Worm (Caenorhabditis elegans) whole organism, L4 larva: ENCODE data around the gene dpy-28.

Experiments
- F10B5.3 ChIP-seq: sonication (generic microtip); optimal IDR thresholded peaks from 2 replicates; lab custom pipeline; 2016; ENCODE audit warnings: mild to moderate bottlenecking, missing genetic modification characterization, missing compliant biosample characterization
- F44E2.7 ChIP-seq: fragments of 200-800 bp; sonication (Bioruptor generic); IDR thresholded peaks from 2 replicates; pipeline ENCODE4 v2.1.2; 2022; ENCODE audit warnings: missing genetic modification characterization, missing compliant biosample characterization
- Y5F2A.4 ChIP-seq: fragments of 200-800 bp; sonication (Bioruptor generic); optimal IDR thresholded peaks from 2 replicates; lab custom pipeline; 2018; ENCODE audit warnings: mild to moderate bottlenecking, missing genetic modification characterization, missing compliant biosample characterization
- aha-1 ChIP-seq: fragments of 150-350 bp; peaks from one replicate; lab custom pipeline; 2014; ENCODE audit warnings: missing biosample characterization, missing genetic modification characterization
- arid-1 ChIP-seq: fragments of 200-800 bp; sonication (Bioruptor generic); conservative IDR thresholded peaks from 2 replicates; pipeline ENCODE4 v1.3.6; 2022; ENCODE audit warnings: missing genetic modification reagents, missing genetic modification characterization, missing compliant biosample characterization
- attf-4 ChIP-seq: sonication (generic microtip); optimal IDR thresholded peaks from 3 replicates; lab custom pipeline; 2017; ENCODE audit warnings: missing biosample characterization, missing genetic modification characterization
- ceh-20 ChIP-seq: fragments of 200-800 bp; sonication (Bioruptor generic); IDR thresholded peaks from 2 replicates; pipeline ENCODE4 v1.3.6; 2022; ENCODE audit warnings: missing genetic modification reagents, missing genetic modification characterization, missing compliant biosample characterization
- ceh-28 ChIP-seq: fragments of 150-350 bp; optimal IDR thresholded peaks from 2 replicates; lab custom pipeline; 2014; ENCODE audit warnings: missing biosample characterization, missing genetic modification reagents, missing genetic modification characterization
- ceh-32 ChIP-seq: sonication (generic microtip); optimal IDR thresholded peaks from 2 replicates; lab custom pipeline; 2016; ENCODE audit warnings: mild to moderate bottlenecking, missing genetic modification characterization, missing compliant biosample characterization; ENCODE audit not compliant: poor library complexity
- ceh-44 ChIP-seq: fragments of 200-800 bp; sonication (Bioruptor generic); IDR thresholded peaks from 2 replicates; pipeline ENCODE4 v1.3.6; 2022; ENCODE audit warnings: missing genetic modification reagents, missing genetic modification characterization, missing compliant biosample characterization
- ceh-82 ChIP-seq: sonication (generic microtip); optimal IDR thresholded peaks from 2 replicates; lab custom pipeline; 2017; ENCODE audit warnings: missing biosample characterization, missing genetic modification characterization
- ces-1 ChIP-seq: fragments of 150-350 bp; sonication (generic microtip); optimal IDR thresholded peaks from 4 replicates; lab custom pipeline; 2014; ENCODE audit warnings: missing biosample characterization, missing genetic modification reagents, missing genetic modification characterization
- ctbp-1 ChIP-seq: fragments of 200-800 bp; sonication (Bioruptor generic); IDR thresholded peaks from 2 replicates; pipeline ENCODE4 v1.3.6; 2022; ENCODE audit warnings: missing genetic modification reagents, missing genetic modification characterization, missing compliant biosample characterization
- daf-12 ChIP-seq: fragments of 150-350 bp; optimal IDR thresholded peaks from 2 replicates; lab custom pipeline; 2014; ENCODE audit warnings: missing biosample characterization, missing genetic modification reagents, missing genetic modification characterization
- daf-16 ChIP-seq, 3 experiments: sonication (generic microtip); optimal IDR thresholded peaks; 2 replicates each; lab custom pipeline; 2016 to 2017; ENCODE audit warnings: missing genetic modification characterization in 3 of 3, missing genetic modification reagents in 3 of 3, mild to moderate bottlenecking in 2 of 3, missing compliant biosample characterization in 2 of 3, missing biosample characterization in 1 of 3, moderate library complexity in 1 of 3
- dmd-6 ChIP-seq: fragments of 200-800 bp; sonication (Bioruptor generic); IDR thresholded peaks from 2 replicates; pipeline ENCODE4 v1.3.6; 2022; ENCODE audit warnings: missing genetic modification reagents, missing genetic modification characterization, missing compliant biosample characterization
- duxl-1 ChIP-seq: sonication (generic microtip); optimal IDR thresholded peaks from 2 replicates; lab custom pipeline; 2016; ENCODE audit warnings: mild to moderate bottlenecking, missing genetic modification characterization, moderate library complexity, missing compliant biosample characterization; ENCODE audit not compliant: poor library complexity
- dve-1 ChIP-seq: sonication (generic microtip); optimal IDR thresholded peaks from 2 replicates; lab custom pipeline; 2017; ENCODE audit warnings: antibody characterized with exemption, mild to moderate bottlenecking, missing genetic modification characterization, missing compliant biosample characterization; ENCODE audit not compliant: insufficient read depth
- egl-27 ChIP-seq: sonication (generic microtip); optimal IDR thresholded peaks from 3 replicates; lab custom pipeline; 2017; ENCODE audit warnings: missing biosample characterization, missing genetic modification reagents, missing genetic modification characterization
- egl-43 ChIP-seq: fragments of 200-800 bp; sonication (Bioruptor generic); IDR thresholded peaks from 2 replicates; pipeline ENCODE4 v1.3.6; 2022; ENCODE audit warnings: missing genetic modification reagents, missing genetic modification characterization, missing compliant biosample characterization
- fkh-10 ChIP-seq: fragments of 150-350 bp; optimal IDR thresholded peaks from 2 replicates; lab custom pipeline; 2014; ENCODE audit warnings: missing biosample characterization, missing genetic modification reagents, missing genetic modification characterization
- fos-1 ChIP-seq: fragments of 150-350 bp; optimal IDR thresholded peaks from 2 replicates; lab custom pipeline; 2014; ENCODE audit warnings: missing biosample characterization, missing genetic modification characterization
- hlh-30 ChIP-seq: sonication (generic microtip); optimal IDR thresholded peaks from 2 replicates; lab custom pipeline; 2017; ENCODE audit warnings: antibody characterized with exemption, mild to moderate bottlenecking, missing genetic modification characterization, missing compliant biosample characterization; ENCODE audit not compliant: insufficient read depth
- hmg-1.1 ChIP-seq: fragments of 200-800 bp; sonication (Bioruptor generic); IDR thresholded peaks from 2 replicates; pipeline ENCODE4 v1.3.6; 2022; ENCODE audit warnings: missing genetic modification reagents, missing genetic modification characterization, missing compliant biosample characterization
- lin-1 ChIP-seq: fragments of 200-800 bp; sonication (Bioruptor generic); IDR thresholded peaks from 2 replicates; pipeline ENCODE4 v1.3.6; 2022; ENCODE audit warnings: missing genetic modification reagents, missing genetic modification characterization, missing compliant biosample characterization
- lin-13 ChIP-seq: fragments of 150-350 bp; optimal IDR thresholded peaks from 2 replicates; lab custom pipeline; 2014; ENCODE audit warnings: missing biosample characterization, missing genetic modification reagents, missing genetic modification characterization
- lin-39 ChIP-seq: fragments of 150-350 bp; optimal IDR thresholded peaks from 2 replicates; lab custom pipeline; 2014; ENCODE audit warnings: missing biosample characterization, missing genetic modification reagents, missing genetic modification characterization
- madf-5 ChIP-seq, 2 experiments: fragments of 200-800 bp; sonication (Bioruptor generic); IDR thresholded peaks; 2 replicates each; pipeline ENCODE4 v1.3.6; 2022; ENCODE audit warnings: missing compliant biosample characterization in 2 of 2, missing genetic modification characterization in 2 of 2
- mdl-1 ChIP-seq, 2 experiments: fragments of 150-350 bp in 1 of 2; sonication (generic microtip) in 1 of 2; optimal IDR thresholded peaks; 2 replicates each; lab custom pipeline; 2014 to 2017; ENCODE audit warnings: missing biosample characterization in 2 of 2, missing genetic modification characterization in 2 of 2
- mdt-29 ChIP-seq: fragments of 200-800 bp; sonication (Bioruptor generic); IDR thresholded peaks from 2 replicates; pipeline ENCODE4 v1.3.6; 2022; ENCODE audit warnings: missing genetic modification reagents, missing genetic modification characterization, missing compliant biosample characterization
- mep-1 ChIP-seq: fragments of 150-350 bp; sonication (generic microtip); optimal IDR thresholded peaks from 3 replicates; lab custom pipeline; 2014; ENCODE audit warnings: missing biosample characterization, missing genetic modification characterization
- mxl-2 ChIP-seq: fragments of 200-800 bp; sonication (Bioruptor generic); conservative IDR thresholded peaks from 2 replicates; pipeline ENCODE4 v1.3.6; 2022; ENCODE audit warnings: missing genetic modification reagents, missing genetic modification characterization, missing compliant biosample characterization
- mxl-3 ChIP-seq: fragments of 200-800 bp; sonication (Bioruptor generic); optimal IDR thresholded peaks from 2 replicates; lab custom pipeline; 2018; ENCODE audit warnings: mild to moderate bottlenecking, missing genetic modification characterization, missing compliant biosample characterization
- nhr-10 ChIP-seq: fragments of 150-350 bp; optimal IDR thresholded peaks from 2 replicates; lab custom pipeline; 2014; ENCODE audit warnings: missing biosample characterization, missing genetic modification characterization
- nhr-237 ChIP-seq: sonication (generic microtip); optimal IDR thresholded peaks from 2 replicates; lab custom pipeline; 2017; ENCODE audit warnings: missing biosample characterization, missing genetic modification characterization
- nhr-25 ChIP-seq: sonication (generic microtip); optimal IDR thresholded peaks from 2 replicates; lab custom pipeline; 2017; ENCODE audit warnings: missing genetic modification characterization, mild to moderate bottlenecking, missing compliant biosample characterization, antibody characterized with exemption, moderate library complexity, borderline replicate concordance; ENCODE audit not compliant: insufficient read depth
- nhr-28 ChIP-seq: fragments of 150-350 bp; optimal IDR thresholded peaks from 2 replicates; lab custom pipeline; 2014; ENCODE audit warnings: missing biosample characterization, missing genetic modification characterization
- nhr-41 ChIP-seq: fragments of 200-800 bp; sonication (Bioruptor generic); IDR thresholded peaks from 2 replicates; pipeline ENCODE4 v1.3.6; 2022; ENCODE audit warnings: missing genetic modification reagents, missing genetic modification characterization, missing compliant biosample characterization
- nhr-6 ChIP-seq: fragments of 150-350 bp; optimal IDR thresholded peaks from 2 replicates; lab custom pipeline; 2014; ENCODE audit warnings: missing biosample characterization, missing genetic modification characterization
- php-3 ChIP-seq: fragments of 200-800 bp; sonication (Bioruptor generic); IDR thresholded peaks from 2 replicates; pipeline ENCODE4 v1.3.6; 2022; ENCODE audit warnings: missing genetic modification reagents, missing genetic modification characterization, missing compliant biosample characterization
- pqm-1 ChIP-seq: sonication (generic microtip); optimal IDR thresholded peaks from 2 replicates; lab custom pipeline; 2017; ENCODE audit warnings: missing biosample characterization, missing genetic modification characterization
- sdz-12 ChIP-seq: fragments of 200-800 bp; sonication (Bioruptor generic); optimal IDR thresholded peaks from 2 replicates; lab custom pipeline; 2018; ENCODE audit warnings: mild to moderate bottlenecking, missing genetic modification characterization, missing compliant biosample characterization
- skn-1 ChIP-seq: fragments of 150-350 bp; optimal IDR thresholded peaks from 2 replicates; lab custom pipeline; 2014; ENCODE audit warnings: missing biosample characterization, missing genetic modification characterization
- snpc-1.2 ChIP-seq: fragments of 200-800 bp; sonication (Bioruptor generic); IDR thresholded peaks from 2 replicates; pipeline ENCODE4 v1.3.6; 2022; ENCODE audit warnings: missing genetic modification reagents, missing genetic modification characterization, missing compliant biosample characterization
- snpc-4 ChIP-seq: fragments of 150-350 bp; optimal IDR thresholded peaks from 2 replicates; lab custom pipeline; 2014; ENCODE audit warnings: missing biosample characterization, missing genetic modification characterization
- tra-1 ChIP-seq: fragments of 200-800 bp; sonication (Bioruptor generic); IDR thresholded peaks from 2 replicates; pipeline ENCODE4 v1.3.6; 2022; ENCODE audit warnings: missing genetic modification reagents, missing genetic modification characterization, missing compliant biosample characterization
- unc-39 ChIP-seq: sonication (generic microtip); optimal IDR thresholded peaks from 2 replicates; lab custom pipeline; 2017; ENCODE audit warnings: missing biosample characterization, missing genetic modification characterization
- zfp-2 ChIP-seq: sonication (generic microtip); optimal IDR thresholded peaks from 2 replicates; lab custom pipeline; 2016; ENCODE audit warnings: mild to moderate bottlenecking, missing genetic modification characterization, missing compliant biosample characterization
- zfp-3 ChIP-seq: fragments of 200-800 bp; sonication (Bioruptor generic); conservative IDR thresholded peaks from 2 replicates; pipeline ENCODE4 v1.3.6; 2022; ENCODE audit warnings: missing genetic modification reagents, missing genetic modification characterization, missing compliant biosample characterization
- zip-2 ChIP-seq: fragments of 150-350 bp; optimal IDR thresholded peaks from 2 replicates; lab custom pipeline; 2014; ENCODE audit warnings: missing biosample characterization, missing genetic modification characterization
- ztf-11 ChIP-seq: fragments of 150-350 bp; optimal IDR thresholded peaks from 2 replicates; lab custom pipeline; 2014; ENCODE audit warnings: missing biosample characterization, missing genetic modification characterization

dpy-28 gene

ce11 chrIII:10818364-10818763 lies 55.4 kb downstream of the dpy-28 start (continued):
- TF ChIP-seq arid-1 (GFP tag; lab: Robert Waterston, UW), result peak; percentile 31; the same call in 1 of the 2 replicates
- no peak for TF ChIP-seq ceh-82 (tag; lab: Kevin White, UChicago)
- 0 out of 2 replicates have a peak, but pooled peaks have one; percentile 53 for TF ChIP-seq zfp-3 (GFP tag; lab: Robert Waterston, UW)
- no peak for TF ChIP-seq zip-2 (tag; lab: Kevin White, UChicago)
- TF ChIP-seq aha-1, result peak; percentile 93
- peak; percentile 76 for TF ChIP-seq lin-13 (GFP tag; lab: Kevin White, UChicago)
- TF ChIP-seq pqm-1 (tag; lab: Kevin White, UChicago), result peak; percentile 10
- peak; percentile 59 for TF ChIP-seq mxl-3 (GFP tag; lab: Kevin White, UChicago)
- TF ChIP-seq ctbp-1, result peak; percentile 62; the same call in 1 of the 2 replicates
- no peak for TF ChIP-seq mxl-2 (GFP tag; lab: Robert Waterston, UW)
- TF ChIP-seq Y5F2A.4 (GFP tag; lab: Kevin White, UChicago), result no peak
- peak; percentile 39; the same call in 1 of the 2 replicates for TF ChIP-seq dmd-6 (GFP tag; lab: Robert Waterston, UW)
- no peak for TF ChIP-seq unc-39 (tag; lab: Kevin White, UChicago)
- TF ChIP-seq dve-1 (tag; lab: Kevin White, UChicago), result peak; percentile 77
- TF ChIP-seq hlh-30 (tag; lab: Kevin White, UChicago), result peak; percentile 58
- no peak for TF ChIP-seq nhr-10 (tag; lab: Kevin White, UChicago)
- TF ChIP-seq fkh-10 (GFP tag; lab: Kevin White, UChicago), result no peak
- TF ChIP-seq madf-5 (GFP tag; IDR thresholded peaks at IDR 0.05; lab: Robert Waterston, UW), result no peak
- no peak for TF ChIP-seq snpc-4
- no peak for TF ChIP-seq ztf-11
- no peak for TF ChIP-seq F10B5.3
- TF ChIP-seq daf-16 (GFP tag; optimal IDR thresholded peaks at IDR 0.05; lab: Kevin White, UChicago), result no peak
- peak; percentile 21 for TF ChIP-seq daf-16 (tag; optimal IDR thresholded peaks at IDR 0.05; lab: Kevin White, UChicago)
- TF ChIP-seq nhr-41, result peak; percentile 16; the same call in 1 of the 2 replicates
- TF ChIP-seq skn-1 (tag; lab: Kevin White, UChicago), result no peak
- TF ChIP-seq nhr-25 (tag; lab: Kevin White, UChicago), result peak; percentile 63
- peak; percentile 14 for TF ChIP-seq nhr-237 (tag; lab: Kevin White, UChicago)
- peak; percentile 91 for TF ChIP-seq nhr-28 (tag; lab: Kevin White, UChicago)
- TF ChIP-seq attf-4 (tag; lab: Kevin White, UChicago), result no peak
- no peak for TF ChIP-seq lin-39 (tag; lab: Kevin White, UChicago)
- no peak for TF ChIP-seq fos-1 (tag; lab: Kevin White, UChicago)
- peak; percentile 43; the same call in 1 of the 2 replicates for TF ChIP-seq mdt-29 (GFP tag; lab: Robert Waterston, UW)
- TF ChIP-seq egl-27 (tag; lab: Kevin White, UChicago), result no peak
- 0 out of 2 replicates have a peak, but pooled peaks have one; percentile 37 for TF ChIP-seq tra-1 (GFP tag; lab: Robert Waterston, UW)
- TF ChIP-seq hmg-1.1 (GFP tag; lab: Robert Waterston, UW), result peak; percentile 52
- 0 out of 2 replicates have a peak, but pooled peaks have one; percentile 35 for TF ChIP-seq ceh-20 (GFP tag; lab: Robert Waterston, UW)
- no peak for TF ChIP-seq zfp-2
- no peak for TF ChIP-seq ceh-32 (tag; lab: Kevin White, UChicago)
- TF ChIP-seq lin-1 (GFP tag; lab: Robert Waterston, UW), result no peak
- TF ChIP-seq ceh-28 (tag; lab: Kevin White, UChicago), result no peak
- TF ChIP-seq F44E2.7, result no peak
- TF ChIP-seq duxl-1 (tag; lab: Kevin White, UChicago), result no peak
- TF ChIP-seq ceh-44 (GFP tag; lab: Robert Waterston, UW), result no peak
- TF ChIP-seq snpc-1.2 (GFP tag; lab: Robert Waterston, UW), result no peak
- TF ChIP-seq mdl-1 (tag; optimal IDR thresholded peaks at IDR 0.05; lab: Kevin White, UChicago), result peak in 1 of 2 experiments; percentile 15
- TF ChIP-seq egl-43 (GFP tag; lab: Robert Waterston, UW), result 0 out of 2 replicates have a peak, but pooled peaks have one; percentile 43
- no peak for TF ChIP-seq daf-12 (tag; lab: Kevin White, UChicago)
- no peak for TF ChIP-seq ces-1 (GFP tag; lab: Kevin White, UChicago)
- TF ChIP-seq php-3, result no peak
- peak; percentile 86 for TF ChIP-seq mep-1 (tag; lab: Kevin White, UChicago)
- TF ChIP-seq sdz-12 (GFP tag; lab: Kevin White, UChicago), result peak; percentile 60
- TF ChIP-seq nhr-6 (tag; lab: Kevin White, UChicago), result peak; percentile 40
